Worm (Caenorhabditis elegans): ENCODE measurements around the gene div-1.

DNA sequence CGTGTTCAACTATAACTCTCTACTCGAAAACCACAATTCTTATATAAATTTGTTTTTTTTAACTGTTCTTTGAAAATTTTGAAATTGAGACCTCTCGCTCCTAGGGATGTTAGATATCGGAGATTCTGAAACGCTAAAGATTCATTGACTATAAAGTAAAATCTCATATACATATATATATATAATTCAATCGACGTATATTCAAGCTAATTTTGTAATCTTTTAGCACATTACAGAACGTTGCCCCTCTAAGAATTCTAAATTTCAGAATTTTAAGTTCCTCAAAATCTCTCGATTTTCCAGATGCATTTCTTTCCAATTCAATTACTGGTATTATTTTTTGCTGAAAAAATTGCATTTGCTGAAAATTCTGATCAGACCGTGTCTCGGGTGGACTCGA is 30.5 kb upstream of the div-1 start, which contains the start of gene pad-2:
- TF ChIP-seq tab-1 (GFP tag; IDR thresholded peaks at IDR 0.05) (no peak), ztf-23 (GFP tag; IDR thresholded peaks at IDR 0.05) (no peak), klf-2 (GFP tag; conservative IDR thresholded peaks at IDR 0.05) (no peak), flt-1 (GFP tag; IDR thresholded peaks at IDR 0.05) (no peak), ztf-29 (GFP tag; IDR thresholded peaks at IDR 0.05) (no peak), med-1 (GFP tag; optimal IDR thresholded peaks at IDR 0.05; ENCODE audit: insufficient read depth) (no peak), ref-1 (GFP tag; conservative IDR thresholded peaks at IDR 0.05) (no peak), T22C8.4 (GFP tag; IDR thresholded peaks at IDR 0.05) (no peak)

All from whole organism, midembryonic.